Fruit fly (Drosophila melanogaster) whole organism, embryonic: Measurements from ENCODE around the gene CG34425.

Source experiments
- Adf1 ChIP-seq: fragments of 200-800 bp; sonication (Bioruptor generic); IDR thresholded peaks from 2 replicates; pipeline ENCODE4 v1.3.6; 2022; ENCODE audit warnings: missing biosample characterization, missing genetic modification characterization
- B-H2 ChIP-seq: fragments of 200-800 bp; sonication (Bioruptor generic); optimal IDR thresholded peaks from 2 replicates; lab custom pipeline; 2018; ENCODE audit warnings: missing biosample characterization, mild to moderate bottlenecking, missing genetic modification characterization
- CG1024 ChIP-seq: fragments of 200-800 bp; sonication (Bioruptor generic); IDR thresholded peaks from 2 replicates; pipeline ENCODE4 v1.3.6; 2022; ENCODE audit warnings: missing biosample characterization, missing genetic modification characterization
- CG10321 ChIP-seq: fragments of 200-800 bp; sonication (Bioruptor generic); IDR thresholded peaks from 2 replicates; pipeline ENCODE4 v1.3.6; 2022; ENCODE audit warnings: missing biosample characterization, missing genetic modification characterization
- CG11398 ChIP-seq: fragments of 200-800 bp; sonication (Bioruptor generic); optimal IDR thresholded peaks from 2 replicates; lab custom pipeline; 2016; ENCODE audit warnings: missing biosample characterization, missing genetic modification characterization
- CG11456 ChIP-seq: fragments of 200-800 bp; sonication (Bioruptor generic); IDR thresholded peaks from 3 replicates; pipeline ENCODE4 v1.3.6; 2022; ENCODE audit warnings: missing biosample characterization, missing genetic modification characterization
- CG11560 ChIP-seq: fragments of 200-800 bp; sonication (Bioruptor generic); IDR thresholded peaks from 3 replicates; pipeline ENCODE4 v1.3.6; 2022; ENCODE audit warnings: missing biosample characterization, missing genetic modification characterization
- CG12071 ChIP-seq: fragments of 200-800 bp; sonication (Bioruptor generic); optimal IDR thresholded peaks from 3 replicates; lab custom pipeline; 2018; ENCODE audit warnings: missing biosample characterization, mild to moderate bottlenecking, missing genetic modification characterization
- CG12942 ChIP-seq: fragments of 200-800 bp; sonication (Bioruptor generic); optimal IDR thresholded peaks from 3 replicates; lab custom pipeline; 2016; ENCODE audit warnings: missing biosample characterization, missing genetic modification characterization
- CG13123 ChIP-seq: fragments of 200-800 bp; sonication (Bioruptor generic); optimal IDR thresholded peaks from 2 replicates; lab custom pipeline; 2016; ENCODE audit warnings: missing biosample characterization, missing genetic modification characterization
- CG13287 ChIP-seq: fragments of 200-800 bp; sonication (Bioruptor generic); IDR thresholded peaks from 2 replicates; pipeline ENCODE4 v1.3.6; 2022; ENCODE audit warnings: missing biosample characterization, missing genetic modification characterization; ENCODE audit not compliant: partially characterized antibody
- CG14965 ChIP-seq: fragments of 200-800 bp; sonication (Bioruptor generic); optimal IDR thresholded peaks from 2 replicates; lab custom pipeline; 2016; ENCODE audit warnings: missing biosample characterization, missing genetic modification characterization, borderline replicate concordance
- CG17802 ChIP-seq: fragments of 200-800 bp; sonication (Bioruptor generic); optimal IDR thresholded peaks from 2 replicates; lab custom pipeline; 2018; ENCODE audit warnings: missing biosample characterization, mild to moderate bottlenecking, missing genetic modification characterization, moderate library complexity
- CG2199 ChIP-seq: fragments of 200-800 bp; sonication (Bioruptor generic); IDR thresholded peaks from 3 replicates; pipeline ENCODE4 v1.3.6; 2022; ENCODE audit warnings: missing biosample characterization, missing genetic modification characterization
- CG32532 ChIP-seq: fragments of 200-800 bp; sonication (Bioruptor generic); IDR thresholded peaks from 2 replicates; pipeline ENCODE4 v1.3.6; 2022; ENCODE audit warnings: missing biosample characterization, missing genetic modification characterization
- CG34376 ChIP-seq: fragments of 200-800 bp; sonication (Bioruptor generic); optimal IDR thresholded peaks from 2 replicates; lab custom pipeline; 2018; ENCODE audit warnings: missing biosample characterization, mild to moderate bottlenecking, missing genetic modification characterization
- CG34422 ChIP-seq: fragments of 200-800 bp; sonication (Bioruptor generic); IDR thresholded peaks from 3 replicates; pipeline ENCODE4 v1.3.6; 2022; ENCODE audit warnings: missing biosample characterization, missing genetic modification characterization
- CG4360 ChIP-seq: fragments of 200-800 bp; sonication (Bioruptor generic); IDR thresholded peaks from 2 replicates; pipeline ENCODE4 v1.3.6; 2022; ENCODE audit warnings: missing biosample characterization, missing genetic modification characterization
- CG7357 ChIP-seq: fragments of 200-800 bp; sonication (Bioruptor generic); IDR thresholded peaks from 3 replicates; pipeline ENCODE4 v1.3.6; 2022; ENCODE audit warnings: missing biosample characterization, missing genetic modification characterization
- CG8478 ChIP-seq: fragments of >200 bp; optimal IDR thresholded peaks from 2 replicates; lab custom pipeline; 2018
- CG9932 ChIP-seq: fragments of 200-800 bp; sonication (Bioruptor generic); IDR thresholded peaks from 2 replicates; pipeline ENCODE4 v1.3.6; 2022; ENCODE audit warnings: missing biosample characterization, missing genetic modification characterization
- Chrac-16 ChIP-seq: fragments of 200-800 bp; sonication (Bioruptor generic); optimal IDR thresholded peaks from 3 replicates; lab custom pipeline; 2016; ENCODE audit warnings: missing biosample characterization, missing genetic modification characterization
- Dbx ChIP-seq: fragments of 200-800 bp; sonication (Bioruptor generic); IDR thresholded peaks from 3 replicates; pipeline ENCODE4 v1.3.6; 2022; ENCODE audit warnings: missing biosample characterization, missing genetic modification characterization
- Ets65A ChIP-seq: fragments of 200-800 bp; sonication (Bioruptor generic); peaks from one replicate; lab custom pipeline; 2016; ENCODE audit warnings: missing biosample characterization, missing genetic modification characterization
- Hr51 ChIP-seq, 2 experiments: fragments of 200-800 bp; sonication (Bioruptor generic); optimal IDR thresholded peaks; 2 replicates in 1 of 2; 3 replicates in 1 of 2; lab custom pipeline; 2016 to 2018; ENCODE audit warnings: missing biosample characterization in 2 of 2, missing genetic modification characterization in 2 of 2, mild to moderate bottlenecking in 1 of 2, moderate library complexity in 1 of 2
- Hsf ChIP-seq: fragments of 200-800 bp; sonication (Bioruptor generic); optimal IDR thresholded peaks from 3 replicates; lab custom pipeline; 2016; ENCODE audit warnings: missing biosample characterization, missing genetic modification characterization
- MESR4 ChIP-seq: fragments of 200-800 bp; sonication (Bioruptor generic); optimal IDR thresholded peaks from 2 replicates; lab custom pipeline; 2018; ENCODE audit warnings: missing biosample characterization, mild to moderate bottlenecking, missing genetic modification characterization, moderate library complexity
- Nf-YB ChIP-seq: fragments of 200-800 bp; sonication (Bioruptor generic); optimal IDR thresholded peaks from 3 replicates; lab custom pipeline; 2019; ENCODE audit warnings: missing biosample characterization, mild to moderate bottlenecking, missing genetic modification characterization, moderate library complexity
- Pdp1 ChIP-seq, 2 experiments: fragments of 200-800 bp; sonication (Bioruptor generic); optimal IDR thresholded peaks; 3 replicates each; lab custom pipeline; 2016; ENCODE audit warnings: missing biosample characterization in 2 of 2, missing genetic modification characterization in 2 of 2, mild to moderate bottlenecking in 1 of 2, moderate library complexity in 1 of 2
- Six4 ChIP-seq: fragments of 200-800 bp; sonication (Bioruptor generic); optimal IDR thresholded peaks from 2 replicates; lab custom pipeline; 2016; ENCODE audit warnings: missing biosample characterization, missing genetic modification characterization
- Vsx1 ChIP-seq: fragments of 200-800 bp; sonication (Bioruptor generic); optimal IDR thresholded peaks from 2 replicates; lab custom pipeline; 2017; ENCODE audit warnings: missing biosample characterization, mild to moderate bottlenecking, missing genetic modification characterization, missing genetic modification reagents
- ab ChIP-seq: fragments of 200-800 bp; sonication (Bioruptor generic); optimal IDR thresholded peaks from 2 replicates; lab custom pipeline; 2016; ENCODE audit warnings: missing biosample characterization, missing genetic modification characterization
- bbx ChIP-seq: fragments of 200-800 bp; sonication (Bioruptor generic); IDR thresholded peaks from 2 replicates; pipeline ENCODE4 v1.3.6; 2022; ENCODE audit warnings: missing biosample characterization, missing genetic modification characterization; ENCODE audit not compliant: partially characterized antibody
- br ChIP-seq: fragments of >200 bp; optimal IDR thresholded peaks from 2 replicates; lab custom pipeline; 2017
- cad ChIP-seq: fragments of >200 bp; optimal IDR thresholded peaks from 2 replicates; lab custom pipeline; 2017; ENCODE audit warnings: missing biosample characterization, missing genetic modification characterization
- cwo ChIP-seq: fragments of 200-800 bp; sonication (Bioruptor generic); optimal IDR thresholded peaks from 3 replicates; lab custom pipeline; 2017; ENCODE audit warnings: missing biosample characterization, missing genetic modification characterization, mild to moderate bottlenecking, moderate library complexity, missing genetic modification reagents
- emc ChIP-seq: fragments of 200-800 bp; sonication (Bioruptor generic); optimal IDR thresholded peaks from 2 replicates; lab custom pipeline; 2016; ENCODE audit warnings: missing biosample characterization, missing genetic modification characterization
- gfzf ChIP-seq: fragments of 200-800 bp; sonication (Bioruptor generic); optimal IDR thresholded peaks from 2 replicates; lab custom pipeline; 2016; ENCODE audit warnings: missing biosample characterization, mild to moderate bottlenecking, missing genetic modification characterization, moderate library complexity
- her ChIP-seq: fragments of 200-800 bp; sonication (Bioruptor generic); optimal IDR thresholded peaks from 2 replicates; lab custom pipeline; 2016; ENCODE audit warnings: missing biosample characterization, missing genetic modification characterization
- jing ChIP-seq: fragments of 200-800 bp; sonication (Bioruptor generic); optimal IDR thresholded peaks from 2 replicates; lab custom pipeline; 2018; ENCODE audit warnings: missing biosample characterization, mild to moderate bottlenecking, missing genetic modification characterization
- lilli ChIP-seq: fragments of 200-800 bp; sonication (Bioruptor generic); optimal IDR thresholded peaks from 3 replicates; lab custom pipeline; 2016; ENCODE audit warnings: missing biosample characterization, missing genetic modification characterization
- maf-S ChIP-seq: fragments of 200-800 bp; sonication (Bioruptor generic); optimal IDR thresholded peaks from 2 replicates; lab custom pipeline; 2016; ENCODE audit warnings: missing biosample characterization, missing genetic modification characterization
- nerfin-1 ChIP-seq: fragments of 200-800 bp; sonication (Bioruptor generic); optimal IDR thresholded peaks from 3 replicates; lab custom pipeline; 2019; ENCODE audit warnings: missing biosample characterization, mild to moderate bottlenecking, missing genetic modification characterization, moderate library complexity
- onecut ChIP-seq: fragments of 200-800 bp; sonication (Bioruptor generic); IDR thresholded peaks from 2 replicates; pipeline ENCODE4 v1.3.6; 2022; ENCODE audit warnings: missing biosample characterization, missing genetic modification characterization
- org-1 ChIP-seq: fragments of 200-800 bp; sonication (Bioruptor generic); optimal IDR thresholded peaks from 2 replicates; lab custom pipeline; 2017; ENCODE audit warnings: missing biosample characterization, missing genetic modification characterization
- pan ChIP-seq, 4 experiments: fragments of >200 bp in 3 of 4; fragments of 200-800 bp in 1 of 4; sonication (Bioruptor generic) in 1 of 4; optimal IDR thresholded peaks in 3 of 4; IDR thresholded peaks in 1 of 4; 2 replicates each; pipeline versions ENCODE4 v1.3.6 to Lab custom; 2017 to 2022; ENCODE audit warnings: missing biosample characterization in 2 of 4, missing genetic modification characterization in 2 of 4, mixed read lengths in 1 of 4
- pzg ChIP-seq: fragments of 200-800 bp; sonication (Bioruptor generic); optimal IDR thresholded peaks from 3 replicates; lab custom pipeline; 2018; ENCODE audit warnings: missing biosample characterization, mild to moderate bottlenecking, missing genetic modification characterization, moderate library complexity
- sens ChIP-seq: fragments of 200-800 bp; sonication (Bioruptor generic); peaks from one replicate; lab custom pipeline; 2016; ENCODE audit warnings: missing biosample characterization, missing genetic modification characterization
- sima ChIP-seq: fragments of 200-800 bp; sonication (Bioruptor generic); optimal IDR thresholded peaks from 2 replicates; lab custom pipeline; 2016; ENCODE audit warnings: missing biosample characterization, missing genetic modification characterization
- sob ChIP-seq: fragments of 200-800 bp; sonication (Bioruptor generic); IDR thresholded peaks from 2 replicates; pipeline ENCODE4 v1.3.6; 2022; ENCODE audit warnings: missing biosample characterization, missing genetic modification characterization

CG34425 gene

DNA sequence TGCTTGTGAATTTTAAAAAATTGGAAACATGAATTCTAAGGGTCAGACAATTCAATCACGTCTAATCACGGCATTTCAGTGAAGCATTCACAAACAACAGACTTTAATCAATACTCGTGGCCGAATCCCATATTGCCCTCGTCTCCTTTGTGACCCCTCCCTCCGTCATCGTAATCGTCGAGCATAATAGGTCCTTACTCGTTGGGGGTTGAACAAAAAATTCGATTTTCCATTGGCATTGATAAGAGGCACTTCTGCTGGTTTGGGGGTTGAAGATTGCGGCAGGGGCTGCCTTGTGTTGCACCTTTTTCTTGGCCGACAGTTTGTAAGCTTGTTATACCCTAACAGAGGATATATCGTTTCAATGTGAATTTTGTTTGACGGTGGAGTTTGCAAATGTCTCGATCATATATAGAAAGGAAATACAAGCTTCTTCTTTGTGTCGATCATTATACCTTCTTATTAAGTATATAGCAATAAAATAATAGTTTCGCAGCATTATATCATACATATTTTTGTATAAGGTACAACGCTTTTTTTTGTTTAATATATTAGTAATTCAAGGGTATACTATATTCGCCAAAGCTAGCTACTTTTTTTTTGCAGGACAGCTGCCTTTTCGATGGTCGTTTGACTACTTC, 18.1 kb upstream of the CG34425 start (continued):
- TF ChIP-seq CG2199 (GFP tag; lab: Robert Waterston, UW) (peak; percentile 63; the same call in 1 of the 3 replicates), Nf-YB (GFP tag; lab: Kevin White, UChicago) (no peak), CG10321 (GFP tag; lab: Robert Waterston, UW) (no peak), sima (GFP tag; lab: Kevin White, UChicago) (no peak), Chrac-16 (GFP tag; lab: Kevin White, UChicago) (no peak), jing (GFP tag; lab: Kevin White, UChicago) (no peak), CG1024 (GFP tag; lab: Robert Waterston, UW) (no peak), emc (GFP tag; lab: Kevin White, UChicago) (no peak), org-1 (GFP tag; lab: Kevin White, UChicago) (no peak), onecut (GFP tag; lab: Robert Waterston, UW) (peak; percentile 92), CG34376 (GFP tag; lab: Kevin White, UChicago) (no peak), sens (GFP tag; lab: Kevin White, UChicago) (peak; percentile 37), B-H2 (GFP tag; lab: Kevin White, UChicago) (no peak)

DNA sequence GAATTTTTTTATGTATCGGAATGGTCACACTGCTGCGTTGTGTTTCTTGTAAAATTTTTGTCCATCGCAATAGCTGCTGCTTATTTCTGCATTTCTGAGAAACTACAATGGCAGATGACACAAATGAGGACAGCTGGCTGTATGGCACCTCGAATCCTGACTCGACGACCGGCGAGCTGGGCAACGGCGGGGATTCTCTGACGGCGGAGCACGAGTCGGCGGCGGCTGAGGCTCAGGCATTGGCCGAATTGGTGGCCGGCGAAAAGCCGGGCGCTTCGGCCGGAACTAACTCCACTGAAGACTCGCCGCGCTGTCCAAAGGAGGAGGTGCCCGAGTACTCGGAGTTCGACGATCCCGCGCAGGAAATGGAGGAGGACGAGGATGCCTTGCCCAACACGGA, 21.2 kb downstream of the CG34425 start, which contains the start of gene Fip1:
Gene Fip1 (plus strand): TSS at position 10 of the 400 bp plus-strand sequence.
- no peak for TF ChIP-seq br (lab: Kevin White, UChicago)
- TF ChIP-seq Hr51 (GFP tag; optimal IDR thresholded peaks at IDR 0.05; lab: Kevin White, UChicago): no peak
- no peak for TF ChIP-seq CG12942 (GFP tag; lab: Kevin White, UChicago)
- TF ChIP-seq Hsf (GFP tag; lab: Kevin White, UChicago): no peak
- peak; percentile 77 for TF ChIP-seq MESR4 (GFP tag; lab: Kevin White, UChicago)
- TF ChIP-seq CG12071 (GFP tag; lab: Kevin White, UChicago): no peak
- TF ChIP-seq bbx: no peak
- no peak for TF ChIP-seq CG13123 (GFP tag; lab: Kevin White, UChicago)
- no peak for TF ChIP-seq CG9932 (GFP tag; lab: Robert Waterston, UW)
- TF ChIP-seq CG4360 (GFP tag; lab: Robert Waterston, UW): peak; percentile 43; the same call in 1 of the 2 replicates
- peak; percentile 29; the same call in 1 of the 2 replicates for TF ChIP-seq CG13287 (GFP tag; lab: Robert Waterston, UW)
- TF ChIP-seq pan (optimal IDR thresholded peaks at IDR 0.05; lab: Kevin White, UChicago): no peak
- TF ChIP-seq pan (GFP tag; optimal IDR thresholded peaks at IDR 0.05 in 1 of 2, IDR thresholded peaks at IDR 0.05 in 1 of 2): no peak
- no peak for TF ChIP-seq Adf1
- TF ChIP-seq pzg (GFP tag; lab: Kevin White, UChicago): peak; percentile 6
- no peak for TF ChIP-seq CG11560 (tag; lab: Robert Waterston, UW)
- no peak for TF ChIP-seq Six4 (GFP tag; lab: Kevin White, UChicago)
- TF ChIP-seq CG32532 (GFP tag; lab: Robert Waterston, UW): no peak
- TF ChIP-seq cad (GFP tag; lab: Kevin White, UChicago): no peak
- no peak for TF ChIP-seq Vsx1 (GFP tag; lab: Kevin White, UChicago)
- TF ChIP-seq maf-S (GFP tag; lab: Kevin White, UChicago): no peak
- TF ChIP-seq CG34422 (GFP tag; lab: Robert Waterston, UW): peak; percentile 74; the same call in 1 of the 3 replicates
- no peak for TF ChIP-seq Ets65A (GFP tag; lab: Kevin White, UChicago)
- no peak for TF ChIP-seq cwo (GFP tag; lab: Kevin White, UChicago)
- no peak for TF ChIP-seq lilli (GFP tag; lab: Kevin White, UChicago)
- TF ChIP-seq CG17802 (tag; lab: Kevin White, UChicago): no peak
- TF ChIP-seq sob: no peak
- TF ChIP-seq Dbx (GFP tag; lab: Robert Waterston, UW): 0 out of 3 replicates have a peak, but pooled peaks have one; percentile 19
- no peak for TF ChIP-seq Pdp1 (GFP tag; optimal IDR thresholded peaks at IDR 0.05; lab: Kevin White, UChicago)
- no peak for TF ChIP-seq CG11456
- no peak for TF ChIP-seq CG7357 (GFP tag; lab: Robert Waterston, UW)
- TF ChIP-seq ab (GFP tag; lab: Kevin White, UChicago): no peak
- no peak for TF ChIP-seq CG14965 (GFP tag; lab: Kevin White, UChicago)
- TF ChIP-seq her (GFP tag; lab: Kevin White, UChicago): no peak
- no peak for TF ChIP-seq CG8478 (lab: Kevin White, UChicago)
- no peak for TF ChIP-seq CG11398 (GFP tag; lab: Kevin White, UChicago)
- no peak for TF ChIP-seq nerfin-1 (tag; lab: Kevin White, UChicago)
- TF ChIP-seq gfzf: peak; percentile 48
